Fruit fly (Drosophila melanogaster) whole organism, embryonic: ENCODE data around the gene CG17249.

ENCODE experiments used
- Atf6 ChIP-seq: fragments of 200-800 bp; sonication (Bioruptor generic); IDR thresholded peaks from 2 replicates; pipeline ENCODE4 v1.3.6; 2022; ENCODE audit warnings: missing biosample characterization, missing genetic modification characterization
- CG15514 ChIP-seq: fragments of 200-800 bp; sonication (Bioruptor generic); optimal IDR thresholded peaks from 3 replicates; lab custom pipeline; 2017; ENCODE audit warnings: missing biosample characterization, missing genetic modification characterization, mild to moderate bottlenecking, moderate library complexity, missing genetic modification reagents
- CG17912 ChIP-seq: fragments of 200-800 bp; sonication (Bioruptor generic); optimal IDR thresholded peaks from 2 replicates; lab custom pipeline; 2018; ENCODE audit warnings: missing biosample characterization, mild to moderate bottlenecking, missing genetic modification characterization
- CG30403 ChIP-seq: fragments of 200-800 bp; sonication (Bioruptor generic); optimal IDR thresholded peaks from 3 replicates; lab custom pipeline; 2016; ENCODE audit warnings: missing biosample characterization, missing genetic modification characterization
- CG4617 ChIP-seq: fragments of 200-800 bp; sonication (Bioruptor generic); optimal IDR thresholded peaks from 3 replicates; lab custom pipeline; 2016; ENCODE audit warnings: missing biosample characterization, missing genetic modification characterization, borderline replicate concordance
- CG8281 ChIP-seq: fragments of 200-800 bp; sonication (Bioruptor generic); optimal IDR thresholded peaks from 2 replicates; lab custom pipeline; 2018; ENCODE audit warnings: missing biosample characterization, mild to moderate bottlenecking, missing genetic modification characterization, moderate library complexity
- CG9797 ChIP-seq: fragments of 200-800 bp; sonication (Bioruptor generic); optimal IDR thresholded peaks from 3 replicates; lab custom pipeline; 2018; ENCODE audit warnings: missing biosample characterization, mild to moderate bottlenecking, missing genetic modification characterization
- D ChIP-seq, 2 experiments: fragments of 200-800 bp in 1 of 2; fragments of >200 bp in 1 of 2; sonication (Bioruptor generic) in 1 of 2; optimal IDR thresholded peaks; 2 replicates in 1 of 2; 3 replicates in 1 of 2; lab custom pipeline; 2017; ENCODE audit warnings: mild to moderate bottlenecking in 1 of 2, missing biosample characterization in 1 of 2, missing genetic modification characterization in 1 of 2, missing genetic modification reagents in 1 of 2
- Dll ChIP-seq: fragments of 200-800 bp; sonication (Bioruptor generic); IDR thresholded peaks from 4 replicates; pipeline ENCODE4 v1.3.6; 2022; ENCODE audit warnings: missing biosample characterization, missing genetic modification characterization; ENCODE audit not compliant: partially characterized antibody
- Dp ChIP-seq: fragments of 200-800 bp; sonication (Bioruptor generic); optimal IDR thresholded peaks from 2 replicates; lab custom pipeline; 2018; ENCODE audit warnings: missing biosample characterization, mild to moderate bottlenecking, missing genetic modification characterization, moderate library complexity
- E2f2 ChIP-seq: fragments of 200-800 bp; sonication (Bioruptor generic); IDR thresholded peaks from 2 replicates; pipeline ENCODE4 v1.3.6; 2022; ENCODE audit warnings: missing biosample characterization, missing genetic modification characterization
- Gug ChIP-seq: fragments of 200-800 bp; sonication (Bioruptor generic); IDR thresholded peaks from 4 replicates; pipeline ENCODE4 v1.3.6; 2022; ENCODE audit warnings: missing biosample characterization, missing genetic modification characterization
- H15 ChIP-seq: fragments of 200-800 bp; sonication (Bioruptor generic); IDR thresholded peaks from 3 replicates; pipeline ENCODE4 v1.3.6; 2022; ENCODE audit warnings: missing biosample characterization, missing genetic modification characterization
- HLH3B ChIP-seq: fragments of 200-800 bp; sonication (Bioruptor generic); IDR thresholded peaks from 2 replicates; pipeline ENCODE4 v1.3.6; 2022; ENCODE audit warnings: missing biosample characterization, missing genetic modification characterization
- HmgD ChIP-seq: fragments of 200-800 bp; sonication (Bioruptor generic); optimal IDR thresholded peaks from 3 replicates; lab custom pipeline; 2016; ENCODE audit warnings: missing biosample characterization, missing genetic modification characterization
- Hmr ChIP-seq: fragments of 200-800 bp; sonication (Bioruptor generic); optimal IDR thresholded peaks from 3 replicates; lab custom pipeline; 2017; ENCODE audit warnings: mild to moderate bottlenecking, missing biosample characterization, missing genetic modification reagents, missing genetic modification characterization
- Hr78 ChIP-seq, 2 experiments: fragments of 200-800 bp in 1 of 2; fragments of >200 bp in 1 of 2; sonication (Bioruptor generic) in 1 of 2; optimal IDR thresholded peaks; 2 replicates each; lab custom pipeline; 2017 to 2019; ENCODE audit warnings: missing biosample characterization in 2 of 2, missing genetic modification characterization in 2 of 2, mild to moderate bottlenecking in 1 of 2, moderate library complexity in 1 of 2
- MBD-R2 ChIP-seq: fragments of 200-800 bp; sonication (Bioruptor generic); IDR thresholded peaks from 2 replicates; pipeline ENCODE4 v1.3.6; 2022; ENCODE audit warnings: missing biosample characterization, missing genetic modification characterization
- NfI ChIP-seq: fragments of 200-800 bp; sonication (Bioruptor generic); optimal IDR thresholded peaks from 3 replicates; lab custom pipeline; 2018; ENCODE audit warnings: missing biosample characterization, mild to moderate bottlenecking, missing genetic modification characterization, moderate library complexity
- Opbp ChIP-seq: fragments of 200-800 bp; sonication (Bioruptor generic); IDR thresholded peaks from 3 replicates; pipeline ENCODE4 v1.3.6; 2022; ENCODE audit warnings: missing biosample characterization, missing genetic modification characterization; ENCODE audit not compliant: partially characterized antibody
- Pdp1 ChIP-seq, 2 experiments: fragments of 200-800 bp; sonication (Bioruptor generic); optimal IDR thresholded peaks; 3 replicates each; lab custom pipeline; 2016; ENCODE audit warnings: missing biosample characterization in 2 of 2, missing genetic modification characterization in 2 of 2, mild to moderate bottlenecking in 1 of 2, moderate library complexity in 1 of 2
- Sox102F ChIP-seq: fragments of 200-800 bp; sonication (Bioruptor generic); optimal IDR thresholded peaks from 2 replicates; lab custom pipeline; 2018; ENCODE audit warnings: missing biosample characterization, mild to moderate bottlenecking, missing genetic modification characterization, moderate library complexity
- YL-1 ChIP-seq: fragments of 200-800 bp; sonication (Bioruptor generic); optimal IDR thresholded peaks from 3 replicates; lab custom pipeline; 2017; ENCODE audit warnings: missing biosample characterization, mild to moderate bottlenecking, missing genetic modification characterization
- al ChIP-seq: fragments of 200-800 bp; sonication (Bioruptor generic); IDR thresholded peaks from 2 replicates; pipeline ENCODE4 v1.3.6; 2022; ENCODE audit warnings: missing biosample characterization, missing genetic modification characterization
- amos ChIP-seq: fragments of 200-800 bp; sonication (Bioruptor generic); IDR thresholded peaks from 2 replicates; pipeline ENCODE4 v1.3.6; 2022; ENCODE audit warnings: missing biosample characterization, missing genetic modification characterization; ENCODE audit not compliant: partially characterized antibody
- ato ChIP-seq: fragments of 200-800 bp; sonication (Bioruptor generic); IDR thresholded peaks from 2 replicates; pipeline ENCODE4 v1.3.6; 2022; ENCODE audit warnings: missing biosample characterization, missing genetic modification characterization; ENCODE audit not compliant: partially characterized antibody
- caup ChIP-seq: fragments of 200-800 bp; sonication (Bioruptor generic); optimal IDR thresholded peaks from 3 replicates; lab custom pipeline; 2017; ENCODE audit warnings: missing biosample characterization, mild to moderate bottlenecking, missing genetic modification characterization, moderate library complexity; ENCODE audit not compliant: severe bottlenecking
- chm ChIP-seq: fragments of 200-800 bp; sonication (Bioruptor generic); IDR thresholded peaks from 2 replicates; pipeline ENCODE4 v1.3.6; 2022; ENCODE audit warnings: missing biosample characterization, missing genetic modification characterization
- croc ChIP-seq: fragments of 200-800 bp; sonication (Bioruptor generic); conservative IDR thresholded peaks from 3 replicates; pipeline ENCODE4 v1.3.6; 2022; ENCODE audit warnings: missing biosample characterization, missing genetic modification characterization
- exex ChIP-seq: fragments of 200-800 bp; sonication (Bioruptor generic); optimal IDR thresholded peaks from 4 replicates; lab custom pipeline; 2018; ENCODE audit warnings: missing biosample characterization, mild to moderate bottlenecking, missing genetic modification characterization, moderate library complexity
- gfzf ChIP-seq: fragments of 200-800 bp; sonication (Bioruptor generic); optimal IDR thresholded peaks from 2 replicates; lab custom pipeline; 2016; ENCODE audit warnings: missing biosample characterization, mild to moderate bottlenecking, missing genetic modification characterization, moderate library complexity
- grau ChIP-seq: fragments of 200-800 bp; optimal IDR thresholded peaks from 3 replicates; lab custom pipeline; 2019; ENCODE audit warnings: missing biosample characterization, mild to moderate bottlenecking, missing genetic modification characterization, moderate library complexity
- her ChIP-seq: fragments of 200-800 bp; sonication (Bioruptor generic); optimal IDR thresholded peaks from 2 replicates; lab custom pipeline; 2016; ENCODE audit warnings: missing biosample characterization, missing genetic modification characterization
- kni ChIP-seq: fragments of 200-800 bp; sonication (Bioruptor generic); optimal IDR thresholded peaks from 3 replicates; lab custom pipeline; 2017; ENCODE audit warnings: mild to moderate bottlenecking, missing biosample characterization, missing genetic modification reagents, missing genetic modification characterization
- mirr ChIP-seq: fragments of 200-800 bp; sonication (Bioruptor generic); optimal IDR thresholded peaks from 3 replicates; lab custom pipeline; 2018; ENCODE audit warnings: missing biosample characterization, mild to moderate bottlenecking, missing genetic modification characterization
- nmo ChIP-seq: fragments of 200-800 bp; sonication (Bioruptor generic); optimal IDR thresholded peaks from 2 replicates; lab custom pipeline; 2018; ENCODE audit warnings: missing biosample characterization, mild to moderate bottlenecking, missing genetic modification characterization, moderate library complexity
- nom ChIP-seq: fragments of 200-800 bp; sonication (Bioruptor generic); optimal IDR thresholded peaks from 2 replicates; lab custom pipeline; 2017; ENCODE audit warnings: missing biosample characterization, missing genetic modification characterization, mild to moderate bottlenecking, moderate library complexity, missing genetic modification reagents
- pzg ChIP-seq: fragments of 200-800 bp; sonication (Bioruptor generic); optimal IDR thresholded peaks from 3 replicates; lab custom pipeline; 2018; ENCODE audit warnings: missing biosample characterization, mild to moderate bottlenecking, missing genetic modification characterization, moderate library complexity
- scrt ChIP-seq: fragments of 200-800 bp; sonication (Bioruptor generic); optimal IDR thresholded peaks from 2 replicates; lab custom pipeline; 2018; ENCODE audit warnings: missing biosample characterization, mild to moderate bottlenecking, missing genetic modification characterization, moderate library complexity
- sens-2 ChIP-seq: fragments of 200-800 bp; sonication (Bioruptor generic); IDR thresholded peaks from 2 replicates; pipeline ENCODE4 v1.3.6; 2022; ENCODE audit warnings: missing biosample characterization, missing genetic modification characterization
- seq ChIP-seq: fragments of 200-800 bp; sonication (Bioruptor generic); IDR thresholded peaks from 2 replicates; pipeline ENCODE4 v1.3.6; 2022; ENCODE audit warnings: missing biosample characterization, missing genetic modification characterization
- trem ChIP-seq: fragments of 200-800 bp; optimal IDR thresholded peaks from 3 replicates; lab custom pipeline; 2019; ENCODE audit warnings: missing biosample characterization, mild to moderate bottlenecking, missing genetic modification characterization, moderate library complexity
- zfh2 ChIP-seq: fragments of 200-800 bp; sonication (Bioruptor generic); optimal IDR thresholded peaks from 2 replicates; lab custom pipeline; 2016; ENCODE audit warnings: missing biosample characterization, missing genetic modification characterization

Gene CG17249

DNA sequence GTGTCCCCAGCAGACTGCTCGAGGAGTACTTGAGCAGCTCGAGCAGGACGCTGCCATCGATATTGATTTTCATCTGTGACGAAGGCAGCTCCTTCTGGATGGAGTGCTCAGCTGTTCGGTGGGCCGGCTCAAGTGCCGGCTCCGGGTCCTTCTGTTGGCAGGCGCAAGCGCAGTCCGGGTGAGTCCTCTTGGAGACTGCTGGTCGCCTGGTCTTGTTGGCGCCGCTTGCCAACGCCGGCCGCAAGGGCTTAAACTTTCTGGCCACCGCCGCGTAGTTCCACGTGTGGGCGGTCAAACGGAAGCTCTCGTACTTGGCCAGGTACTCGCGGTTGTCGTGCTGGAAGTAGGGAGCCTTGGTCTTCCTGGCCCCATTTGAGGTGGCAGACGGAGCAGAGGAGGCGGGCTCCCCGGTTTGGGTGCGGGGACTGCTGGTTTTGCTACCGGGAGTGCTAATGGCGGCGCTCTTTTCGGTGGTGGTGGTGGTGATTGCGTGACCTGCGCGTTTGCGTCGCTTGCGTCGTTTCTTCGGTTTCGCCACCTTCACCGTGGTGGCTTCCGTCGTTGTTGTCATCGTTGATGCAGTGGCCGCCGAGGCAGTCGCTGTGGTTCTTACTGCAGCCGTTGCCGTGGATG lies 14.6 kb upstream of the CG17249 start (continued):
- TF ChIP-seq seq (GFP tag; lab: Robert Waterston, UW) (0 out of 2 replicates have a peak, but pooled peaks have one; percentile 24), scrt (peak; percentile 74)

DNA sequence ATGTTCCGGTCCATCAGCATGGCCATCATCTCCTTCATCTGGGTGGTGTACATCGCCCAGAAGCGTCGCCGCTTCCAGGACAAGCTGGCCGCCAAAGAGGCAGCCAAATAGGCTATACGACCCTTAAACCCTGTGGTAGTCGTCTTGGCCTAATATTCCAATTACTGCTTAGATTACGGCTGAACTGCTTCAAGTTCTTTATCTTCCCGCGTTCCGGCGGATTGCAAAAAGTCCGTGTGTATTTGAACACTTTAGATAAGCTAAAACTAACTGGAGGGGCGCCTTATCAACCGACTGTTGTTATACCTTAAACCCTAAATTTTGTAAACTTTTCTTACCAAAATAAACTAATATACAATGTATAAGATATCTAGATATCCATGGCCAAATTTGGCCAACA lies 6.5 kb upstream of the CG17249 start:
- TF ChIP-seq HLH3B (GFP tag; lab: Robert Waterston, UW) (no peak), her (GFP tag; lab: Kevin White, UChicago) (no peak), exex (tag; lab: Kevin White, UChicago) (peak; percentile 82), mirr (peak; percentile 71), ato (GFP tag; lab: Robert Waterston, UW) (0 out of 2 replicates have a peak, but pooled peaks have one; percentile 18)
- TF ChIP-seq, all 482 proteins: peak for 3

DNA sequence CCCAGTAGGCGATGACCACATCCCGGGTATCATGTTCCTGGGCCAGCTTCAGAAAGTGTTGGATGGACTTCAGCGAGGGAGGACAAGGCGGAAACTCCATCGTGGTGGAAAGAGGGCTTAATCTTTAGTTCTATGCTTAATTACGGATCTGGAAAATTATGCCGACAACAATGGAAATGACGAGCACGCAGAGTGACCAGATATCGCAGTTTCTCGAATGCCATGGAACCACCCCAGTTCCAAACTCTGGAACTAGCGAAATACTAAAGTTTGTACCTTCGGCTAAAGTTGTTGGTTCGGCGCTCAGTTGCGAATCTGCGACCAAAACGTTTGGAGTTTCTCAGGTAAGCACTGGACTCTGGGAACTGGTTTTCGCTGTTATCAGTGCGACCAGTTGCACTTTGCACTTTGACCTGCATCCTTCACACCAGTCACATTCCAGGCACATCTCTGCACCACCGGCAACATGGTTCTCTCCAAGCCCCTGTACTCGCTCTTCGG lies 5.5 kb upstream of the CG17249 start, which contains the start of the genes CG7970 and Vta1:
Gene CG7970, plus strand, starts transcription at position 51 of the 501 bp plus-strand sequence.
Gene Vta1, minus strand, starts transcription at position 201 of the 501 bp plus-strand sequence.
- TF ChIP-seq YL-1 (GFP tag; lab: Kevin White, UChicago) (peak; percentile 68), nom (GFP tag; lab: Kevin White, UChicago) (peak; percentile 98), E2f2 (peak; percentile 42; the same call in 1 of the 2 replicates), al (GFP tag; lab: Robert Waterston, UW) (no peak), CG4617 (peak; percentile 87), MBD-R2 (GFP tag; lab: Robert Waterston, UW) (peak; percentile 82), Opbp (0 out of 3 replicates have a peak, but pooled peaks have one; percentile 44), trem (tag; lab: Kevin White, UChicago) (peak; percentile 32), caup (GFP tag; lab: Kevin White, UChicago) (no peak), pzg (GFP tag; lab: Kevin White, UChicago) (peak; percentile 79), nmo (peak; percentile 16), CG30403 (no peak), sens-2 (no peak), Sox102F (GFP tag; lab: Kevin White, UChicago) (no peak), gfzf (GFP tag; lab: Kevin White, UChicago) (peak; percentile 85), H15 (no peak), Atf6 (no peak), Pdp1 (GFP tag; optimal IDR thresholded peaks at IDR 0.05; lab: Kevin White, UChicago) (peak in 1 of 2 experiments; percentile 24), CG8281 (no peak), NfI (no peak), Dll (GFP tag; lab: Robert Waterston, UW) (0 out of 4 replicates have a peak, but pooled peaks have one; percentile 26), amos (GFP tag; lab: Robert Waterston, UW) (peak; percentile 30; the same call in 1 of the 2 replicates), Hmr (no peak), CG17912 (GFP tag; lab: Kevin White, UChicago) (no peak), chm (GFP tag; lab: Robert Waterston, UW) (no peak), zfh2 (no peak), Dp (GFP tag; lab: Kevin White, UChicago) (peak; percentile 42), CG9797 (GFP tag; lab: Kevin White, UChicago) (peak; percentile 80), CG15514 (GFP tag; lab: Kevin White, UChicago) (peak; percentile 99), croc (GFP tag; lab: Robert Waterston, UW) (no peak), D (optimal IDR thresholded peaks at IDR 0.05; lab: Kevin White, UChicago) (peak; percentile 5), D (GFP tag; optimal IDR thresholded peaks at IDR 0.05; lab: Kevin White, UChicago) (no peak), Gug (GFP tag; lab: Robert Waterston, UW) (no peak), Hr78 (GFP tag; optimal IDR thresholded peaks at IDR 0.05; lab: Kevin White, UChicago) (peak in 1 of 2 experiments; percentile 94), kni (no peak), HmgD (no peak), grau (tag; lab: Kevin White, UChicago) (no peak)
